Worm (Caenorhabditis elegans) whole organism, L1 larva: ENCODE data around the gene C41C4.9.
A peak's percentile ranks its signal among the peaks of the same experiment; 100 is the strongest.

Source experiments
- C16A3.4 ChIP-seq: fragments of 150-350 bp; optimal IDR thresholded peaks from 2 replicates; lab custom pipeline; 2014; ENCODE audit warnings: missing biosample characterization, missing genetic modification characterization
- alr-1 ChIP-seq: fragments of 200-800 bp; sonication (Bioruptor generic); optimal IDR thresholded peaks from 2 replicates; lab custom pipeline; 2018; ENCODE audit warnings: borderline replicate concordance, mild to moderate bottlenecking, missing genetic modification characterization, missing compliant biosample characterization
- aly-2 ChIP-seq: fragments of 150-350 bp; optimal IDR thresholded peaks from 2 replicates; lab custom pipeline; 2014; ENCODE audit warnings: missing biosample characterization, missing genetic modification characterization
- ama-1 ChIP-seq: fragments of 150-350 bp; optimal IDR thresholded peaks from 2 replicates; lab custom pipeline; 2014
- blmp-1 ChIP-seq: fragments of 150-350 bp; optimal IDR thresholded peaks from 2 replicates; lab custom pipeline; 2014; ENCODE audit warnings: missing biosample characterization, missing genetic modification characterization
- dpl-1 ChIP-seq, 3 experiments: fragments of 150-350 bp in 2 of 3; sonication (generic microtip) in 1 of 3; optimal IDR thresholded peaks; 2 replicates each; lab custom pipeline; 2014 to 2017; ENCODE audit warnings: missing biosample characterization in 3 of 3, missing genetic modification characterization in 3 of 3, missing genetic modification reagents in 3 of 3
- dsc-1 ChIP-seq: sonication (generic microtip); optimal IDR thresholded peaks from 2 replicates; lab custom pipeline; 2016; ENCODE audit warnings: mild to moderate bottlenecking, missing genetic modification characterization, missing compliant biosample characterization
- efl-1 ChIP-seq, 4 experiments: fragments of 150-350 bp; optimal IDR thresholded peaks in 3 of 4; peaks in 1 of 4; 1 replicate in 1 of 4; 2 replicates in 3 of 4; lab custom pipeline; 2014; ENCODE audit warnings: missing biosample characterization in 2 of 4, missing genetic modification characterization in 2 of 4, missing genetic modification reagents in 2 of 4
- egl-13 ChIP-seq: sonication (generic microtip); optimal IDR thresholded peaks from 2 replicates; lab custom pipeline; 2016; ENCODE audit warnings: missing genotype, missing genetic modification reagents, missing genetic modification characterization, missing compliant biosample characterization
- elt-2 ChIP-seq: sonication (generic microtip); optimal IDR thresholded peaks from 2 replicates; lab custom pipeline; 2016; ENCODE audit warnings: missing genetic modification characterization, mild to moderate bottlenecking, inconsistent platforms, missing compliant biosample characterization, missing genetic modification reagents
- fkh-4 ChIP-seq: sonication (generic microtip); optimal IDR thresholded peaks from 2 replicates; lab custom pipeline; 2016; ENCODE audit warnings: missing compliant biosample characterization, missing genetic modification characterization, borderline replicate concordance
- hlh-4 ChIP-seq: sonication (generic microtip); optimal IDR thresholded peaks from 2 replicates; lab custom pipeline; 2016; ENCODE audit warnings: mild to moderate bottlenecking, missing genetic modification characterization, missing compliant biosample characterization
- lin-13 ChIP-seq: fragments of 150-350 bp; optimal IDR thresholded peaks from 2 replicates; lab custom pipeline; 2014; ENCODE audit warnings: missing biosample characterization, missing genetic modification reagents, missing genetic modification characterization
- lin-14 ChIP-seq: fragments of 200-800 bp; sonication (Bioruptor generic); optimal IDR thresholded peaks from 2 replicates; lab custom pipeline; 2018; ENCODE audit warnings: mild to moderate bottlenecking, missing genetic modification characterization, moderate library complexity, missing compliant biosample characterization
- lin-39 ChIP-seq: fragments of 150-350 bp; optimal IDR thresholded peaks from 2 replicates; lab custom pipeline; 2014; ENCODE audit warnings: missing biosample characterization, missing genetic modification reagents, missing genetic modification characterization
- lir-3 ChIP-seq: sonication (generic microtip); optimal IDR thresholded peaks from 2 replicates; lab custom pipeline; 2016; ENCODE audit warnings: mild to moderate bottlenecking, missing genetic modification characterization, moderate library complexity, missing compliant biosample characterization; ENCODE audit not compliant: poor library complexity
- lsy-2 ChIP-seq, 2 experiments: fragments of 150-350 bp; optimal IDR thresholded peaks; 2 replicates each; lab custom pipeline; 2014; ENCODE audit warnings: missing biosample characterization in 2 of 2, missing genetic modification characterization in 2 of 2
- mab-9 ChIP-seq: fragments of 200-800 bp; sonication (Bioruptor generic); IDR thresholded peaks from 2 replicates; pipeline ENCODE4 v1.3.6; 2022; ENCODE audit warnings: missing genetic modification reagents, missing genetic modification characterization, missing compliant biosample characterization
- mep-1 ChIP-seq: fragments of 150-350 bp; optimal IDR thresholded peaks from 2 replicates; lab custom pipeline; 2014; ENCODE audit warnings: missing biosample characterization, missing genetic modification characterization
- nhr-19 ChIP-seq: fragments of 200-800 bp; sonication (Bioruptor generic); conservative IDR thresholded peaks from 2 replicates; pipeline ENCODE4 v1.3.6; 2022; ENCODE audit warnings: missing genetic modification characterization, missing compliant biosample characterization
- nhr-20 ChIP-seq: sonication (generic microtip); optimal IDR thresholded peaks from 2 replicates; lab custom pipeline; 2016; ENCODE audit warnings: mild to moderate bottlenecking, missing genetic modification characterization, missing compliant biosample characterization
- nhr-237 ChIP-seq: fragments of 150-350 bp; optimal IDR thresholded peaks from 2 replicates; lab custom pipeline; 2014; ENCODE audit warnings: missing biosample characterization, missing genetic modification characterization
- nhr-28 ChIP-seq: fragments of 150-350 bp; optimal IDR thresholded peaks from 2 replicates; lab custom pipeline; 2014; ENCODE audit warnings: missing biosample characterization, missing genetic modification characterization
- nhr-47 ChIP-seq: sonication (generic microtip); optimal IDR thresholded peaks from 2 replicates; lab custom pipeline; 2016; ENCODE audit warnings: mild to moderate bottlenecking, missing genetic modification characterization, moderate library complexity, missing compliant biosample characterization
- nhr-71 ChIP-seq: sonication (generic microtip); optimal IDR thresholded peaks from 2 replicates; lab custom pipeline; 2016; ENCODE audit warnings: mild to moderate bottlenecking, missing genetic modification characterization, moderate library complexity, missing compliant biosample characterization
- nhr-77 ChIP-seq: fragments of 150-350 bp; optimal IDR thresholded peaks from 2 replicates; lab custom pipeline; 2014; ENCODE audit warnings: missing biosample characterization, missing genetic modification characterization
- nhr-84 ChIP-seq: sonication (generic microtip); optimal IDR thresholded peaks from 2 replicates; lab custom pipeline; 2017; ENCODE audit warnings: missing biosample characterization, missing genetic modification characterization
- nhr-85 ChIP-seq: sonication (generic microtip); peaks from one replicate; lab custom pipeline; 2016; ENCODE audit warnings: missing genetic modification characterization, inconsistent platforms, missing compliant biosample characterization
- pax-3 ChIP-seq: fragments of 200-800 bp; sonication (Bioruptor generic); optimal IDR thresholded peaks from 2 replicates; lab custom pipeline; 2018; ENCODE audit warnings: mild to moderate bottlenecking, missing genetic modification characterization, moderate library complexity, missing compliant biosample characterization
- rnt-1 ChIP-seq: sonication (generic microtip); optimal IDR thresholded peaks from 2 replicates; lab custom pipeline; 2016; ENCODE audit warnings: mild to moderate bottlenecking, missing genetic modification characterization, moderate library complexity, missing compliant biosample characterization
- skn-1 ChIP-seq: fragments of 150-350 bp; optimal IDR thresholded peaks from 2 replicates; lab custom pipeline; 2014; ENCODE audit warnings: missing biosample characterization, missing genetic modification characterization
- snpc-4 ChIP-seq: fragments of 150-350 bp; optimal IDR thresholded peaks from 2 replicates; lab custom pipeline; 2014; ENCODE audit warnings: missing biosample characterization, missing genetic modification characterization
- snu-23 ChIP-seq: sonication (generic microtip); optimal IDR thresholded peaks from 2 replicates; lab custom pipeline; 2016; ENCODE audit warnings: missing genetic modification characterization, missing compliant biosample characterization
- sptf-1 ChIP-seq: fragments of 150-350 bp; optimal IDR thresholded peaks from 2 replicates; lab custom pipeline; 2014; ENCODE audit warnings: missing biosample characterization, missing genetic modification characterization
- vab-15 ChIP-seq: sonication (generic microtip); optimal IDR thresholded peaks from 2 replicates; lab custom pipeline; 2017; ENCODE audit warnings: missing genotype, mild to moderate bottlenecking, missing genetic modification characterization, missing compliant biosample characterization
- xbp-1 ChIP-seq: sonication (generic microtip); optimal IDR thresholded peaks from 2 replicates; lab custom pipeline; 2016; ENCODE audit warnings: missing genetic modification characterization, missing compliant biosample characterization

Gene C41C4.9

ce11 chrII:8128273-8129039, 21.0 kb downstream of the C41C4.9 start (continued):
- peak; percentile 56 for TF ChIP-seq lin-39 (tag; lab: Kevin White, UChicago)
- TF ChIP-seq egl-13 (tag; lab: Kevin White, UChicago): peak; percentile 46
- TF ChIP-seq C16A3.4 (tag; lab: Kevin White, UChicago): peak; percentile 29
- no peak for TF ChIP-seq snpc-4 (tag; lab: Kevin White, UChicago)

DNA sequence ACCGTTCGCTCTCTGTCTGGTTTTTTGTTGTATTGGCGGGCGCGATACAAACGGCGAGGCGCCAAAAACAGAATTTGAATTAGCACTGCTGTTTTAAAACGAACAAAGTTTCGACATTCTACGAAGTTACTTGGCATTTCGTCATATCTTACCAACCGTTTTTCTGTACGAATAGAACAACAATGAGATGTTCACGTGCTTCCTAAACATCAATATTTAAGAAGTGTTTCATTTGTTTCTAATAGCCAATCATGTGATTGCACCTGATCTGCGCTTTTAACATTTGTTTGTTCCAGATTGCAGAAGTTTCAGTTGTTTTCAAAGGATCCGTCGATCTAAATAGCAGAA, 21.6 kb downstream of the C41C4.9 start:
- peak; percentile 18 for TF ChIP-seq lin-13 (GFP tag; lab: Kevin White, UChicago)
- no peak for TF ChIP-seq fkh-4 (tag; lab: Kevin White, UChicago)
- TF ChIP-seq dpl-1 (GFP tag; optimal IDR thresholded peaks at IDR 0.05; lab: Kevin White, UChicago): peak in 2 of 3 experiments; percentile 6 to 19
- TF ChIP-seq efl-1 (optimal IDR thresholded peaks at IDR 0.05; lab: Kevin White, UChicago): no peak
- TF ChIP-seq efl-1 (GFP tag; optimal IDR thresholded peaks at IDR 0.05 in 1 of 2; lab: Kevin White, UChicago): peak in 1 of 2 experiments; percentile 95

- TF ChIP-seq nhr-237 (tag; lab: Kevin White, UChicago) (no peak), nhr-28 (tag; lab: Kevin White, UChicago) (no peak), rnt-1 (tag; lab: Kevin White, UChicago) (peak; percentile 64), lin-39 (tag; lab: Kevin White, UChicago) (peak; percentile 57), nhr-71 (tag; lab: Kevin White, UChicago) (peak; percentile 71), elt-2 (tag; lab: Kevin White, UChicago) (no peak), nhr-20 (tag; lab: Kevin White, UChicago) (peak; percentile 29), lin-14 (GFP tag; lab: Kevin White, UChicago) (peak; percentile 63), nhr-47 (tag; lab: Kevin White, UChicago) (peak; percentile 1), sptf-1 (tag; lab: Kevin White, UChicago) (no peak), nhr-85 (tag; lab: Kevin White, UChicago) (peak; percentile 82), xbp-1 (tag; lab: Kevin White, UChicago) (peak; percentile 3), pax-3 (tag; lab: Kevin White, UChicago) (no peak), alr-1 (tag; lab: Kevin White, UChicago) (no peak), snu-23 (GFP tag; lab: Kevin White, UChicago) (peak; percentile 3), nhr-19 (GFP tag; lab: Robert Waterston, UW) (peak; percentile 49), lir-3 (tag; lab: Kevin White, UChicago) (peak; percentile 3), lsy-2 (tag; optimal IDR thresholded peaks at IDR 0.05; lab: Kevin White, UChicago) (peak; percentile 49 to 52), mep-1 (tag; lab: Kevin White, UChicago) (peak; percentile 34), blmp-1 (tag; lab: Kevin White, UChicago) (peak; percentile 26)
Measured at ce11 chrII:8129495-8130010, 22.1 kb downstream of the C41C4.9 start, which contains the start of gene ulp-4. ulp-4 (plus strand) TSS chrII:8129960.

DNA sequence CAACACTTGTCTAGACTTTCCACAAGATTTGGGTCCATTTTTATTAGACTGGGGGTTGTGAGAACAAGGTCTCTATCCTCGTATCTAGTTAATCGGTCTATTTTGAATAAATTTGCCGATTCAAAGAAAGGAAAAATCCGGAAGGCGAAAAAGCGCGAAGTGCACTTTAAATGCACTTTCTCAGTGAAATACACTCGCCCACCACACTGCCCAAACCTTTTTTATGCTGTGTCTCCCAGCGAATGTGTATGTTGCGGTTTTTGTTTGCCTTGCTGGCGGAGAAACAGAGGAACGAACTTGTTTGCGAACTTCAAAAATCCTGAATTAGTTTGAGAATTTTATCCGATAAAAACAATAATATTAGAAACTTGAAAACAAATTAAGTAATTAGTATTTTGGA, 23.3 kb downstream of the C41C4.9 start:
- TF ChIP-seq efl-1 (optimal IDR thresholded peaks at IDR 0.05; lab: Kevin White, UChicago) (no peak), efl-1 (GFP tag; optimal IDR thresholded peaks at IDR 0.05 in 1 of 2; lab: Kevin White, UChicago) (no peak), mab-9 (GFP tag; lab: Robert Waterston, UW) (no peak), nhr-77 (no peak), aly-2 (tag; lab: Kevin White, UChicago) (peak; percentile 5), blmp-1 (tag; lab: Kevin White, UChicago) (peak; percentile 21), C16A3.4 (tag; lab: Kevin White, UChicago) (no peak), nhr-237 (tag; lab: Kevin White, UChicago) (no peak), skn-1 (tag; lab: Kevin White, UChicago) (peak; percentile 24), vab-15 (tag; lab: Kevin White, UChicago) (no peak), hlh-4 (tag; lab: Kevin White, UChicago) (no peak), lin-14 (GFP tag; lab: Kevin White, UChicago) (peak; percentile 33), mep-1 (tag; lab: Kevin White, UChicago) (peak; percentile 8), ama-1 (lab: Kevin White, UChicago) (no peak), dsc-1 (no peak), nhr-84 (tag; lab: Kevin White, UChicago) (no peak)
